Worm (Caenorhabditis elegans) whole organism, midembryonic: ENCODE measurements around the gene C17G10.10.

Experiments used
- flt-1 ChIP-seq: fragments of 200-800 bp; sonication (Bioruptor generic); IDR thresholded peaks from 2 replicates; pipeline ENCODE4 v1.3.6; 2022; ENCODE audit warnings: missing genetic modification characterization, missing compliant biosample characterization
- med-1 ChIP-seq: sonication (generic microtip); optimal IDR thresholded peaks from 2 replicates; lab custom pipeline; 2017; ENCODE audit warnings: missing genetic modification characterization, mild to moderate bottlenecking, missing compliant biosample characterization, antibody characterized with exemption, missing genetic modification reagents; ENCODE audit not compliant: insufficient read depth
- ref-1 ChIP-seq: fragments of 200-800 bp; sonication (Bioruptor generic); conservative IDR thresholded peaks from 2 replicates; pipeline ENCODE4 v1.3.6; 2022; ENCODE audit warnings: missing genetic modification reagents, missing genetic modification characterization, missing compliant biosample characterization

DNA sequence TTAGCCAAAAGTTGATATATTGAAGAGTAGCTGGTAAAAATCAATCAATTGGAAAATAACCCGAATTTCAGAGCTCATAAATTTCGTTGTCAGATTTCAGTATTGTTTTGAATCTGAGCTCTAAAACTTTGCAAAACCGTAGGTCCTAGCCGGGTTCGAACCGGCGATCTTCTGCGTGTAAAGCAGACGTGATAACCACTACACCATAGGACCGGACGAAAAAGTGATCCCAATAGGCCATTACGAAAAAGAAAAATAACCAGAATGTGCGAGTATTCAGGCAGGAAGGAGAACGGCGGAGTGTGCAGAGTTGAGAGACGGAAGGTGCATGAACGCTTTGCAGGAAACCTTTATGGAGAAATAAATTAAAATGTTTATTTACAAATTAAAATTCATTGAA, 22.1 kb downstream of the C17G10.10 start:
- TF ChIP-seq med-1 (GFP tag; lab: Kevin White, UChicago) (no peak), flt-1 (GFP tag; lab: Robert Waterston, UW) (peak; percentile 87), ref-1 (GFP tag; lab: Robert Waterston, UW) (no peak)
